Worm (Caenorhabditis elegans) whole organism, early embryonic: ENCODE measurements around the gene pole-4.

Experiments used
- B0310.2 ChIP-seq: sonication (generic microtip); optimal IDR thresholded peaks from 2 replicates; lab custom pipeline; 2016; ENCODE audit warnings: mild to moderate bottlenecking, missing genetic modification characterization, missing compliant biosample characterization
- F13C5.2 ChIP-seq: sonication (generic microtip); optimal IDR thresholded peaks from 2 replicates; lab custom pipeline; 2017; ENCODE audit warnings: mild to moderate bottlenecking, missing genetic modification characterization, inconsistent platforms, missing compliant biosample characterization
- aly-1 ChIP-seq: sonication (generic microtip); optimal IDR thresholded peaks from 2 replicates; lab custom pipeline; 2016; ENCODE audit warnings: missing genetic modification characterization, missing compliant biosample characterization
- ama-1 ChIP-seq: fragments of 150-350 bp; optimal IDR thresholded peaks from 2 replicates; lab custom pipeline; 2014
- ceh-13 ChIP-seq: fragments of 200-800 bp; sonication (Bioruptor generic); optimal IDR thresholded peaks from 2 replicates; lab custom pipeline; 2018; ENCODE audit warnings: mild to moderate bottlenecking, missing genetic modification characterization, missing compliant biosample characterization
- ceh-36 ChIP-seq: sonication (generic microtip); optimal IDR thresholded peaks from 2 replicates; lab custom pipeline; 2016; ENCODE audit warnings: missing genetic modification characterization, inconsistent platforms, missing compliant biosample characterization
- ets-7 ChIP-seq: sonication (generic microtip); optimal IDR thresholded peaks from 2 replicates; lab custom pipeline; 2016; ENCODE audit warnings: missing genotype, missing genetic modification characterization, missing compliant biosample characterization
- flt-1 ChIP-seq: fragments of 200-800 bp; sonication (Bioruptor generic); IDR thresholded peaks from 2 replicates; pipeline ENCODE4 v1.3.6; 2022; ENCODE audit warnings: missing genetic modification characterization, missing compliant biosample characterization
- hmbx-1 ChIP-seq: sonication (generic microtip); optimal IDR thresholded peaks from 2 replicates; lab custom pipeline; 2016; ENCODE audit warnings: mild to moderate bottlenecking, missing genetic modification characterization, missing compliant biosample characterization
- hmg-4 ChIP-seq: fragments of 200-800 bp; sonication (Bioruptor generic); optimal IDR thresholded peaks from 2 replicates; lab custom pipeline; 2018; ENCODE audit warnings: mild to moderate bottlenecking, missing genetic modification characterization, missing compliant biosample characterization
- hnd-1 ChIP-seq: sonication (generic microtip); optimal IDR thresholded peaks from 2 replicates; lab custom pipeline; 2016; ENCODE audit warnings: missing genetic modification characterization, missing compliant biosample characterization
- pes-1 ChIP-seq: fragments of 200-800 bp; sonication (Bioruptor generic); IDR thresholded peaks from 2 replicates; pipeline ENCODE4 v1.3.6; 2022; ENCODE audit warnings: missing genetic modification reagents, missing genetic modification characterization, missing compliant biosample characterization
- scrt-1 ChIP-seq: fragments of 200-800 bp; sonication (Bioruptor generic); IDR thresholded peaks from 2 replicates; pipeline ENCODE4 v1.3.6; 2022; ENCODE audit warnings: missing genetic modification characterization, missing compliant biosample characterization
- sea-1 ChIP-seq: fragments of 200-800 bp; sonication (Bioruptor generic); conservative IDR thresholded peaks from 2 replicates; pipeline ENCODE4 v1.3.6; 2022; ENCODE audit warnings: missing genetic modification characterization, missing compliant biosample characterization
- tbx-11 ChIP-seq: fragments of 200-800 bp; sonication (Bioruptor generic); IDR thresholded peaks from 2 replicates; pipeline ENCODE4 v1.3.6; 2022; ENCODE audit warnings: missing genetic modification characterization, missing compliant biosample characterization
- tbx-37 ChIP-seq: fragments of 200-800 bp; sonication (Bioruptor generic); conservative IDR thresholded peaks from 2 replicates; pipeline ENCODE4 v1.3.6; 2022; ENCODE audit warnings: missing genetic modification reagents, missing genetic modification characterization, missing compliant biosample characterization
- tra-4 ChIP-seq: sonication (generic microtip); optimal IDR thresholded peaks from 2 replicates; lab custom pipeline; 2017; ENCODE audit warnings: missing genetic modification characterization, missing compliant biosample characterization

Gene pole-4

DNA sequence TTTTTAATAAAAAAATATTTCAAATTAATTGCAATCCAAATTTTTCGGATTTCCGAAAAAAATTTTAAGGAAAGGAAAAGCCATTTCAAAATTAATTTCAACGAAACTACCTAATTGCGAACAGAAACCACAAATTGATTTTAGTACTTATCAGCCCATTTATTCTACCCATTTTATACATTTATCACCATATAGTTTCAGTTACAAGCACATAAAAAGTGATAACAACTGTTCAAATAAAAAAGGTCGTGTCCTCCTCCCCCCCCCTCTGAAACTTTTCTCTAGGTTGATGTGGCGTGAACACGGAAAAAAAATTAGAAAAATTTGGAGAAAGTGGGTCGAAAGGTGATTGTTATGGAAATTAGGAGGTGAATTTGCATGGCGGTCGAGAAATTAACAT is 4.3 kb downstream of the pole-4 start:
- TF ChIP-seq hmg-4 (GFP tag; lab: Kevin White, UChicago) (no peak), tbx-11 (GFP tag; lab: Robert Waterston, UW) (no peak), hnd-1 (tag; lab: Kevin White, UChicago) (no peak), tra-4 (no peak), hmbx-1 (tag; lab: Kevin White, UChicago) (no peak), ceh-36 (no peak), aly-1 (tag; lab: Kevin White, UChicago) (no peak), pes-1 (GFP tag; lab: Robert Waterston, UW) (no peak), B0310.2 (no peak), F13C5.2 (tag; lab: Kevin White, UChicago) (no peak), ama-1 (lab: Kevin White, UChicago) (no peak), scrt-1 (GFP tag; lab: Robert Waterston, UW) (no peak), ets-7 (no peak), flt-1 (GFP tag; lab: Robert Waterston, UW) (no peak), sea-1 (GFP tag; lab: Robert Waterston, UW) (no peak), ceh-13 (GFP tag; lab: Kevin White, UChicago) (no peak), tbx-37 (GFP tag; lab: Robert Waterston, UW) (no peak)

DNA sequence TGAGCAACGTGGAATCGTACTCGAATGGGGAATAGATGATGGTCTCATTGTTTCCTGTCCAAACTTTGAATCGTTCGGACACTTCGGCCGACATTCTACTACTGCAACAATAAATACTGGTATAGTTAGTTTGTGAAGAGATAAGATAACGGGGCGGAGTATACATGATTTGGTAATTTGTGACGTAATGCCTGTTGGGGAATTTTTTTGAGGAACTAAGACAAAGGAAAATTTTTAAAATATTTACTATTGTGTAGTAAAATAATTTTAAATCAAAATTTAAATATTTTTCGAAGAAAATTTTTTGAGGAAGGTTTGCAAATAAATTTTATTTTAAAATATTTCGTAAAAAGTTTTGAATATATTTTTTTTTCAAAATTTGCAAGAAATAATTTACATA is 5.1 kb downstream of the pole-4 start, which contains the start of gene elo-9:
Gene elo-9 (minus strand): TSS at position 101 of the 400 bp plus-strand sequence.
- no peak for TF ChIP-seq B0310.2
- TF ChIP-seq hnd-1 (tag; lab: Kevin White, UChicago): no peak
- no peak for TF ChIP-seq tbx-11 (GFP tag; lab: Robert Waterston, UW)
- no peak for TF ChIP-seq scrt-1 (GFP tag; lab: Robert Waterston, UW)
- no peak for TF ChIP-seq hmbx-1 (tag; lab: Kevin White, UChicago)
- no peak for TF ChIP-seq pes-1 (GFP tag; lab: Robert Waterston, UW)
- no peak for TF ChIP-seq tbx-37 (GFP tag; lab: Robert Waterston, UW)
- TF ChIP-seq F13C5.2 (tag; lab: Kevin White, UChicago): no peak
- no peak for TF ChIP-seq flt-1 (GFP tag; lab: Robert Waterston, UW)
- TF ChIP-seq ama-1 (lab: Kevin White, UChicago): no peak
- TF ChIP-seq sea-1 (GFP tag; lab: Robert Waterston, UW): no peak
- no peak for TF ChIP-seq aly-1 (tag; lab: Kevin White, UChicago)
- TF ChIP-seq ceh-13 (GFP tag; lab: Kevin White, UChicago): no peak
- no peak for TF ChIP-seq tra-4
- no peak for TF ChIP-seq ets-7
- no peak for TF ChIP-seq ceh-36

DNA sequence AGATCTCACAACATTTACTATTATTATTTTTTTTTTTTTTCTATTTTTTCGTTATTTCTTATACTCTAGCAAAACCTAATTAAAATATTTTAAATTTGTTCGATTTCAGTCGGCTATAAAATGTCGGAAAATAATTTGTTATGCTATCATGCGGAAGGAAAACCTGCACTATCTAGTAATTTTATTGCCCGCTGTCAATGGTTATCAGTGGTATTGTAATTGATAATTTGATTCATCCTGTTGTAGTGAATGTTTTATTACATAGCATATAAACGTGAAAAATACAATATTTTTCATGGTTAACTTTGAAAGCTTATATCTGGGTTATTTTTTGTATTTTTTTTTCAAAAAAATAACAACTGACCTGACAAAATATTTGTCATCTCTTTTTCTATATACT is 9.9 kb downstream of the pole-4 start:
- TF ChIP-seq ets-7 (no peak), pes-1 (GFP tag; lab: Robert Waterston, UW) (no peak), ama-1 (lab: Kevin White, UChicago) (no peak), flt-1 (GFP tag; lab: Robert Waterston, UW) (no peak), hmg-4 (GFP tag; lab: Kevin White, UChicago) (no peak), aly-1 (tag; lab: Kevin White, UChicago) (no peak), F13C5.2 (tag; lab: Kevin White, UChicago) (no peak), sea-1 (GFP tag; lab: Robert Waterston, UW) (no peak), B0310.2 (no peak), ceh-36 (no peak), hnd-1 (tag; lab: Kevin White, UChicago) (no peak), hmbx-1 (tag; lab: Kevin White, UChicago) (no peak), tbx-37 (GFP tag; lab: Robert Waterston, UW) (no peak), scrt-1 (GFP tag; lab: Robert Waterston, UW) (no peak)

DNA sequence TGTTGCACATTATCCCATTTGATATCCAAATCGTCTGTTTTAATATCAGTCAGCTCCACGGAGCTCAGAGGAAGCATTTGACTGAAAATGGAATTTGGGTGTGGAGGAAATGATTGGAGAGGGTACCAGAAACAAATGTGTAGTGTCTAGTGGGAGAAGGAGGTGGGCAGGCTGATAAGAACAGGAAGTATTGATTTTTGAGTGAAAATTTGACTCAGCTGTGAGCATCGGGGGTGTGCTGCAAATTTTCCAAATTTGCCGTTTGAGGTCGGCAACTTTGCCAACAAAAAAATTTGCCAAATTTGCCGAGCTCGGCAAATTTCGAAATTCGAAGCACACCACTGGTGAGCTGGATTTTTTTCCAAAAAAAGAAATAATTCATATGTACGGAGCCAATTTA is 11.0 kb downstream of the pole-4 start, which contains the start of gene Y53F4B.1:
Gene Y53F4B.1 (minus strand): TSS at position 101 of the 400 bp plus-strand sequence.
- no peak for TF ChIP-seq hmg-4 (GFP tag; lab: Kevin White, UChicago)
- TF ChIP-seq scrt-1 (GFP tag; lab: Robert Waterston, UW): no peak
- no peak for TF ChIP-seq aly-1 (tag; lab: Kevin White, UChicago)

DNA sequence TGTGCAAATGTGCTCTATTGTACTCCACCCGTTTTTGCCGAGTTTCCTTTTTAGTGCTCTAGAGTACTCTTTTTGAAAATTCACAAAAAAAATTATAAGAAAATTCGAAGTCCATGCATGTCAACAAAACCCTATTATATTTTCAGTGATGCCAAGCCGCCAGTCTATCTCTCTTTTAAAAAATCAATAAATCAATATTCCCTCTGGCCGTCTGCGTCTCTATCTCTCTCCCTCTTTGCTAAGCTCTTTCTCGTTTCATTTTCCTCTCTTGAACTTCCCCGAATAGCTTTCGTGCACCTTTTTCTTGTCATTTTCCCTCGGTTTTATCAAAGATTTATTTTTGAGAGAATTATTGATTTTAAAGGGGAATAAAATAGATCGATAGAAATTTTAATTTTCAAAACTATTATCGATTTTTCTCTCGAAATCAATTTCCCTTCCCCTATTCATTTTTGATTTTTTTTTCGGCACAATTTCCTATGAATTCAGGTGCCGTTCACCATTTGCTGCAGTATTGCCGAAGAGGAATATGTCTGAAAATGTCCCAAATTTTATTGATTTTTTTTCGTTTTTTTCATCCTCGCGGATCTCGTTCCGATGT is 16.6 kb downstream of the pole-4 start:
- TF ChIP-seq ceh-13 (GFP tag; lab: Kevin White, UChicago) (no peak), tbx-37 (GFP tag; lab: Robert Waterston, UW) (no peak), hnd-1 (tag; lab: Kevin White, UChicago) (no peak), scrt-1 (GFP tag; lab: Robert Waterston, UW) (no peak), aly-1 (tag; lab: Kevin White, UChicago) (no peak)

DNA sequence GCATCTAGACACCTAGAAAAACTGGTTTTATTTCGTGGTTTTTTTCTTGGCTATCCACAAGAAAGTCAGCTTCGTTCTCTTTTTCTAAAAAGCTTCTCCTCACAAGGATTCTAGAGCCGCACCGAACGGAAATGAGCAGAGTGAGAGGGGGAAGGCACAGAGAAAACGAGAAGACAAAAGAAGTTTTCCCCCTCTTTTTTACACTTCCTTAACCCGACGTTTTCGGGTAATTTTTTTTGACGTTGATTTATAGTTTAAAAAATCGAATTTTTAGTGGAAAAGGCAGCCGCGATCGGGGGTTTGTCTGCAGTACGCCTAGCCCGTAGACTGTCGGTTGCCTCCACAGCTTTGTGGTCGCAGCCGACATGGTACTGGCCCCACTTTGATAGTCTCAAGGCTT is 22.6 kb downstream of the pole-4 start:
- TF ChIP-seq pes-1 (GFP tag; lab: Robert Waterston, UW): no peak
- TF ChIP-seq hnd-1 (tag; lab: Kevin White, UChicago): no peak
- no peak for TF ChIP-seq ceh-36
- TF ChIP-seq tbx-37 (GFP tag; lab: Robert Waterston, UW): no peak
- TF ChIP-seq B0310.2: no peak
- TF ChIP-seq hmbx-1 (tag; lab: Kevin White, UChicago): no peak
- TF ChIP-seq flt-1 (GFP tag; lab: Robert Waterston, UW): no peak
- TF ChIP-seq ama-1 (lab: Kevin White, UChicago): no peak
- TF ChIP-seq ets-7: no peak
- TF ChIP-seq hmg-4 (GFP tag; lab: Kevin White, UChicago): no peak
- TF ChIP-seq aly-1 (tag; lab: Kevin White, UChicago): no peak
- no peak for TF ChIP-seq scrt-1 (GFP tag; lab: Robert Waterston, UW)
- no peak for TF ChIP-seq tra-4
- TF ChIP-seq F13C5.2 (tag; lab: Kevin White, UChicago): no peak
- TF ChIP-seq ceh-13 (GFP tag; lab: Kevin White, UChicago): no peak
- TF ChIP-seq tbx-11 (GFP tag; lab: Robert Waterston, UW): no peak

DNA sequence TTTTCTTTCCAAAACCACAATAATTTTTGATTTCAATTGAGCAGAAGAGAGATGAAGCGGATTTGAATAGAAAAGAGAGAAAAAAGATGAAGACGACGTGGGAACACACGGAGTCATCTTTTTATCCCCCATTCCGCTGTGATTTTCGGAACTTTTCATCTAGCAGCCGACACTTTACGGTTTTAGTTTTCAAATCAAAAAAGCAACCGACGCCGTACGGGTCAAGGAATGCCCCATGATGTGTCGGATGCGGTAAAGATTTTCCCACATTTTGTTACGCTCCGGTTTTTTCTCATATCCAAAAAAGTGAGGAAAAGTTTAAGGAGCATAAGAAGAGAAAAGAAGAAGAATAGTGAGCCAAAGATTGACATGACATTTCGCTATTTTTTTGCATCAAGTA is 23.6 kb downstream of the pole-4 start:
- TF ChIP-seq ama-1 (lab: Kevin White, UChicago): no peak
- no peak for TF ChIP-seq hmbx-1 (tag; lab: Kevin White, UChicago)
